Worm (Caenorhabditis elegans) whole organism, L1 larva: ENCODE results near the gene Y73B6BL.12.

Experiments
- nhr-11 ChIP-seq: fragments of 150-350 bp; optimal IDR thresholded peaks from 2 replicates; lab custom pipeline; 2014; ENCODE audit warnings: missing biosample characterization, missing genetic modification characterization
- nhr-77 ChIP-seq: fragments of 150-350 bp; optimal IDR thresholded peaks from 2 replicates; lab custom pipeline; 2014; ENCODE audit warnings: missing biosample characterization, missing genetic modification characterization

- no peak for TF ChIP-seq nhr-11 (tag; lab: Kevin White, UChicago)
- no peak for TF ChIP-seq nhr-77 (tag; lab: Kevin White, UChicago)
Observed at ce11 chrIV:6327363-6328015, 10.2 kb upstream of the Y73B6BL.12 start.
